Worm (Caenorhabditis elegans): ENCODE data around the gene best-5.

- no peak for TF ChIP-seq tbx-11 (GFP tag; IDR thresholded peaks at IDR 0.05)
- no peak for TF ChIP-seq ama-1 (optimal IDR thresholded peaks at IDR 0.05)
- TF ChIP-seq hnd-1 (tag; optimal IDR thresholded peaks at IDR 0.05), result no peak
- no peak for TF ChIP-seq tbx-37 (GFP tag; conservative IDR thresholded peaks at IDR 0.05)
- TF ChIP-seq hmg-4 (GFP tag; optimal IDR thresholded peaks at IDR 0.05), result no peak
- no peak for TF ChIP-seq flt-1 (GFP tag; IDR thresholded peaks at IDR 0.05)
- TF ChIP-seq F13C5.2 (tag; optimal IDR thresholded peaks at IDR 0.05), result no peak
- TF ChIP-seq aly-1 (tag; optimal IDR thresholded peaks at IDR 0.05), result no peak
- no peak for TF ChIP-seq ceh-36 (tag; optimal IDR thresholded peaks at IDR 0.05)
- no peak for TF ChIP-seq scrt-1 (GFP tag; IDR thresholded peaks at IDR 0.05)
- TF ChIP-seq sea-1 (GFP tag; conservative IDR thresholded peaks at IDR 0.05), result no peak
- TF ChIP-seq hmbx-1 (tag; optimal IDR thresholded peaks at IDR 0.05), result no peak
- no peak for TF ChIP-seq B0310.2 (tag; optimal IDR thresholded peaks at IDR 0.05)
Observed at ce11 chrIII:9734030-9734429, 44.0 kb upstream of the best-5 start.

All from whole organism, early embryonic.